Worm (Caenorhabditis elegans): ENCODE data around the gene cyn-7.

cyn-7 gene

DNA sequence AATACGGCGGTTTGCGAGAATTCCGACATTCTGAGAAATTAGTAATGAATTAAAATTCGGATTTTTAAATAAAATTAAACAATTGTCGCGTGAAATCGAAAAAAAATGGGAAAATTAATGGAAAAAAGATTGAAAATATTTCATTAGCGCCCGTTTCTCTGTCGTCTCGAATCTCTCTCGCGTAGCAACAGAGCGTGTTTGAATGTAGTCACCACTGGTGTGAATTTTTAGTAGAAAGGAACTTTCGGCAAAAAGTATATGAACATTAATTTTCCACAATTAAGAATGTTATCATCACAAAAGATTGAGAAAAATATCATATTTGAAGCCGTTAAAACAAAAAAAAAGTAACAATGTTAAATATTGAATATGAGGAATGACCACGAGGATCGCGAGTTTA is 50.4 kb downstream of the cyn-7 start, which contains the start of gene aipl-1 (continued):
- TF ChIP-seq snpc-4 (GFP tag; optimal IDR thresholded peaks at IDR 0.05) = no peak
- peak in 3 of 4 experiments; percentile 5 to 66 (median 53) for TF ChIP-seq snpc-4 (tag; optimal IDR thresholded peaks at IDR 0.05)
- no peak for TF ChIP-seq zfh-2 (GFP tag; conservative IDR thresholded peaks at IDR 0.05)
- peak; percentile 25 for TF ChIP-seq snpc-3.4 (tag; optimal IDR thresholded peaks at IDR 0.05)
- no peak for TF ChIP-seq somi-1 (GFP tag; optimal IDR thresholded peaks at IDR 0.05)
- TF ChIP-seq let-607 (tag; optimal IDR thresholded peaks at IDR 0.05) = no peak
- TF ChIP-seq hlh-26 (GFP tag; conservative IDR thresholded peaks at IDR 0.05) = no peak
- TF ChIP-seq ztf-22 (GFP tag; optimal IDR thresholded peaks at IDR 0.05) = no peak
- TF ChIP-seq repo-1 (tag; optimal IDR thresholded peaks at IDR 0.05) = no peak
- TF ChIP-seq tbx-9 (tag; optimal IDR thresholded peaks at IDR 0.05; ENCODE audit: borderline replicate concordance) = no peak
- peak; percentile 52 for TF ChIP-seq ceh-27 (GFP tag; optimal IDR thresholded peaks at IDR 0.05)
- no peak for TF ChIP-seq attf-3 (GFP tag; conservative IDR thresholded peaks at IDR 0.05)
- TF ChIP-seq pha-4 (tag; optimal IDR thresholded peaks at IDR 0.05) = no peak
- peak; percentile 2 for TF ChIP-seq nhr-80 (tag; optimal IDR thresholded peaks at IDR 0.05)
- TF ChIP-seq nfya-2 (GFP tag; IDR thresholded peaks at IDR 0.05) = no peak
- TF ChIP-seq C17E4.6 (GFP tag; IDR thresholded peaks at IDR 0.05) = no peak
- TF ChIP-seq fkh-3 (tag; optimal IDR thresholded peaks at IDR 0.05) = no peak
- no peak for TF ChIP-seq T07F8.4 (tag; optimal IDR thresholded peaks at IDR 0.05)
- TF ChIP-seq snpc-1.1 (tag; optimal IDR thresholded peaks at IDR 0.05; ENCODE audit: insufficient read depth) = no peak
- peak; percentile 34 for TF ChIP-seq tbp1 (GFP tag; optimal IDR thresholded peaks at IDR 0.05)
- TF ChIP-seq ets-4 (GFP tag; optimal IDR thresholded peaks at IDR 0.05) = no peak
- no peak for TF ChIP-seq T26A5.8 (tag; optimal IDR thresholded peaks at IDR 0.05)
- TF ChIP-seq ztf-25 (GFP tag; IDR thresholded peaks at IDR 0.05) = no peak
- no peak for TF ChIP-seq lin-40 (tag; optimal IDR thresholded peaks at IDR 0.05)
- no peak for TF ChIP-seq ztf-28 (GFP tag; IDR thresholded peaks at IDR 0.05)
- TF ChIP-seq rcor-1 (GFP tag; IDR thresholded peaks at IDR 0.05) = peak; percentile 51; the same call in 1 of the 2 replicates
- 0 out of 2 replicates have a peak, but pooled peaks have one; percentile 15 for TF ChIP-seq Y67H2A.10 (GFP tag; conservative IDR thresholded peaks at IDR 0.05)
- no peak for TF ChIP-seq cebp-2 (GFP tag; IDR thresholded peaks at IDR 0.05)
- no peak for TF ChIP-seq mel-28 (tag; optimal IDR thresholded peaks at IDR 0.05; ENCODE audit: borderline replicate concordance)
- no peak for TF ChIP-seq B0035.1 (tag; optimal IDR thresholded peaks at IDR 0.05)
- TF ChIP-seq F55B11.4 (tag; optimal IDR thresholded peaks at IDR 0.05; ENCODE audit: borderline replicate concordance, insufficient read depth) = no peak
- no peak for TF ChIP-seq lir-1 (GFP tag; conservative IDR thresholded peaks at IDR 0.05)
- TF ChIP-seq let-526 (GFP tag; IDR thresholded peaks at IDR 0.05) = no peak
- TF ChIP-seq Y79H2A.3 (GFP tag; conservative IDR thresholded peaks at IDR 0.05) = no peak
- TF ChIP-seq sea-2 (GFP tag; IDR thresholded peaks at IDR 0.05) = no peak
- TF ChIP-seq efl-1 (GFP tag; optimal IDR thresholded peaks at IDR 0.05) = peak; percentile 61
- no peak for TF ChIP-seq ceh-58 (GFP tag; IDR thresholded peaks at IDR 0.05)
- no peak for TF ChIP-seq chd-7 (tag; optimal IDR thresholded peaks at IDR 0.05)
- no peak for TF ChIP-seq F52B5.7 (tag; optimal IDR thresholded peaks at IDR 0.05)
- no peak for TF ChIP-seq lin-26 (GFP tag; IDR thresholded peaks at IDR 0.05)
- peak; percentile 79 for TF ChIP-seq D2030.7 (GFP tag; IDR thresholded peaks at IDR 0.05)
- TF ChIP-seq lsy-27 (tag; optimal IDR thresholded peaks at IDR 0.05; ENCODE audit: borderline replicate concordance, insufficient read depth) = no peak
- TF ChIP-seq nhr-90 (tag; optimal IDR thresholded peaks at IDR 0.05) = no peak
- no peak; the same call in 1 of the 2 replicates for TF ChIP-seq hsf-1 (GFP tag; IDR thresholded peaks at IDR 0.05)
- no peak for TF ChIP-seq sptf-2 (GFP tag; optimal IDR thresholded peaks at IDR 0.05)
- 0 out of 2 replicates have a peak, but pooled peaks have one; percentile 31 for TF ChIP-seq F33H1.4 (GFP tag; IDR thresholded peaks at IDR 0.05)
- no peak for TF ChIP-seq hmg-20 (GFP tag; IDR thresholded peaks at IDR 0.05)
- TF ChIP-seq egl-44 (GFP tag; IDR thresholded peaks at IDR 0.05) = no peak

Measured in whole organism, young adult.